Worm (Caenorhabditis elegans) whole organism, L2 larva: Measurements from ENCODE around the gene ddx-23.

Experiments
- C34F6.9 ChIP-seq: fragments of 150-350 bp; optimal IDR thresholded peaks from 2 replicates; lab custom pipeline; 2014; ENCODE audit warnings: missing biosample characterization, missing genetic modification characterization
- ZK546.5 ChIP-seq: sonication (generic microtip); optimal IDR thresholded peaks from 2 replicates; lab custom pipeline; 2017; ENCODE audit warnings: missing biosample characterization, missing genetic modification characterization
- aly-2 ChIP-seq: fragments of 150-350 bp; optimal IDR thresholded peaks from 2 replicates; lab custom pipeline; 2014; ENCODE audit warnings: missing biosample characterization, missing genetic modification characterization
- blmp-1 ChIP-seq: sonication (generic microtip); optimal IDR thresholded peaks from 2 replicates; lab custom pipeline; 2017; ENCODE audit warnings: missing genetic modification characterization, mild to moderate bottlenecking, missing compliant biosample characterization, antibody characterized with exemption, moderate library complexity; ENCODE audit not compliant: insufficient read depth
- ceh-16 ChIP-seq: fragments of 150-350 bp; optimal IDR thresholded peaks from 2 replicates; lab custom pipeline; 2014; ENCODE audit warnings: missing biosample characterization, missing genetic modification characterization
- ceh-82 ChIP-seq: fragments of 150-350 bp; optimal IDR thresholded peaks from 2 replicates; lab custom pipeline; 2014; ENCODE audit warnings: missing biosample characterization, missing genetic modification characterization
- crh-2 ChIP-seq: sonication (generic microtip); optimal IDR thresholded peaks from 2 replicates; lab custom pipeline; 2017; ENCODE audit warnings: missing biosample characterization, missing genetic modification characterization
- dmd-4 ChIP-seq: sonication (generic microtip); optimal IDR thresholded peaks from 2 replicates; lab custom pipeline; 2017; ENCODE audit warnings: missing biosample characterization, missing genetic modification characterization
- egl-27 ChIP-seq: sonication (generic microtip); optimal IDR thresholded peaks from 3 replicates; lab custom pipeline; 2017; ENCODE audit warnings: missing biosample characterization, missing genetic modification reagents, missing genetic modification characterization
- elt-1 ChIP-seq: fragments of 150-350 bp; optimal IDR thresholded peaks from 2 replicates; lab custom pipeline; 2014; ENCODE audit warnings: missing biosample characterization, missing genetic modification characterization
- elt-3 ChIP-seq: sonication (generic microtip); optimal IDR thresholded peaks from 2 replicates; lab custom pipeline; 2017; ENCODE audit warnings: missing biosample characterization, missing genetic modification characterization
- fos-1 ChIP-seq: fragments of 150-350 bp; optimal IDR thresholded peaks from 2 replicates; lab custom pipeline; 2014; ENCODE audit warnings: missing biosample characterization, missing genetic modification characterization
- gmeb-1 ChIP-seq: fragments of 150-350 bp; optimal IDR thresholded peaks from 2 replicates; lab custom pipeline; 2014; ENCODE audit warnings: missing biosample characterization, missing genetic modification characterization
- lin-11 ChIP-seq: fragments of 150-350 bp; sonication (generic microtip); optimal IDR thresholded peaks from 2 replicates; lab custom pipeline; 2014; ENCODE audit warnings: missing biosample characterization, missing genetic modification characterization, inconsistent platforms, mixed read lengths
- lin-13 ChIP-seq: fragments of 150-350 bp; optimal IDR thresholded peaks from 2 replicates; lab custom pipeline; 2014; ENCODE audit warnings: missing biosample characterization, missing genetic modification reagents, missing genetic modification characterization
- lsy-2 ChIP-seq, 2 experiments: fragments of 150-350 bp in 1 of 2; sonication (generic microtip) in 1 of 2; optimal IDR thresholded peaks; 2 replicates each; lab custom pipeline; 2014 to 2017; ENCODE audit warnings: missing biosample characterization in 2 of 2, missing genetic modification characterization in 2 of 2
- mdl-1 ChIP-seq, 2 experiments: fragments of 150-350 bp in 1 of 2; sonication (generic microtip) in 1 of 2; optimal IDR thresholded peaks; 2 replicates each; lab custom pipeline; 2017; ENCODE audit warnings: missing biosample characterization in 2 of 2, missing genetic modification characterization in 2 of 2
- nhr-10 ChIP-seq: sonication (generic microtip); optimal IDR thresholded peaks from 2 replicates; lab custom pipeline; 2017; ENCODE audit warnings: missing biosample characterization, missing genetic modification characterization
- nhr-12 ChIP-seq: fragments of 150-350 bp; optimal IDR thresholded peaks from 2 replicates; lab custom pipeline; 2014; ENCODE audit warnings: missing biosample characterization, missing genetic modification characterization
- nhr-21 ChIP-seq: fragments of 150-350 bp; optimal IDR thresholded peaks from 2 replicates; lab custom pipeline; 2014; ENCODE audit warnings: missing biosample characterization, missing genetic modification characterization
- nhr-6 ChIP-seq: fragments of 150-350 bp; optimal IDR thresholded peaks from 2 replicates; lab custom pipeline; 2014; ENCODE audit warnings: missing biosample characterization, missing genetic modification characterization
- sma-3 ChIP-seq: sonication (generic microtip); optimal IDR thresholded peaks from 2 replicates; lab custom pipeline; 2016; ENCODE audit warnings: missing genetic modification reagents, missing genetic modification characterization, missing compliant biosample characterization
- sma-9 ChIP-seq, 2 experiments: fragments of 150-350 bp in 1 of 2; sonication (generic microtip) in 1 of 2; optimal IDR thresholded peaks; 2 replicates each; lab custom pipeline; 2014 to 2016; ENCODE audit warnings: missing genetic modification characterization in 2 of 2, mild to moderate bottlenecking in 1 of 2, missing biosample characterization in 1 of 2, missing compliant biosample characterization in 1 of 2, missing genetic modification reagents in 1 of 2, moderate library complexity in 1 of 2
- snpc-4 ChIP-seq: fragments of 150-350 bp; optimal IDR thresholded peaks from 2 replicates; lab custom pipeline; 2014; ENCODE audit warnings: missing biosample characterization, missing genetic modification characterization
- unc-39 ChIP-seq: fragments of 150-350 bp; optimal IDR thresholded peaks from 2 replicates; lab custom pipeline; 2014; ENCODE audit warnings: missing biosample characterization, missing genetic modification characterization
- unc-55 ChIP-seq: fragments of 150-350 bp; sonication (generic microtip); optimal IDR thresholded peaks from 3 replicates; lab custom pipeline; 2014; ENCODE audit warnings: missing biosample characterization, missing genetic modification reagents, missing genetic modification characterization
- unc-62 ChIP-seq: fragments of 150-350 bp; optimal IDR thresholded peaks from 2 replicates; lab custom pipeline; 2014; ENCODE audit warnings: missing biosample characterization, missing genetic modification reagents, missing genetic modification characterization
- zag-1 ChIP-seq: fragments of 150-350 bp; optimal IDR thresholded peaks from 2 replicates; lab custom pipeline; 2014; ENCODE audit warnings: missing biosample characterization, missing genetic modification characterization
- ztf-4 ChIP-seq: fragments of 150-350 bp; optimal IDR thresholded peaks from 2 replicates; lab custom pipeline; 2014; ENCODE audit warnings: missing biosample characterization, missing genetic modification characterization

The ddx-23 gene

ce11 chrIII:5811957-5812356 is 41.1 kb downstream of the ddx-23 start:
- TF ChIP-seq nhr-6 (tag; lab: Kevin White, UChicago) (no peak), elt-1 (tag; lab: Kevin White, UChicago) (no peak), lin-13 (no peak), fos-1 (no peak), nhr-12 (no peak), sma-9 (GFP tag; optimal IDR thresholded peaks at IDR 0.05; lab: Kevin White, UChicago) (no peak), sma-9 (tag; optimal IDR thresholded peaks at IDR 0.05; lab: Kevin White, UChicago) (no peak), nhr-21 (tag; lab: Kevin White, UChicago) (no peak), ztf-4 (tag; lab: Kevin White, UChicago) (no peak), unc-39 (no peak), sma-3 (GFP tag; lab: Kevin White, UChicago) (no peak), unc-55 (GFP tag; lab: Kevin White, UChicago) (no peak)

DNA sequence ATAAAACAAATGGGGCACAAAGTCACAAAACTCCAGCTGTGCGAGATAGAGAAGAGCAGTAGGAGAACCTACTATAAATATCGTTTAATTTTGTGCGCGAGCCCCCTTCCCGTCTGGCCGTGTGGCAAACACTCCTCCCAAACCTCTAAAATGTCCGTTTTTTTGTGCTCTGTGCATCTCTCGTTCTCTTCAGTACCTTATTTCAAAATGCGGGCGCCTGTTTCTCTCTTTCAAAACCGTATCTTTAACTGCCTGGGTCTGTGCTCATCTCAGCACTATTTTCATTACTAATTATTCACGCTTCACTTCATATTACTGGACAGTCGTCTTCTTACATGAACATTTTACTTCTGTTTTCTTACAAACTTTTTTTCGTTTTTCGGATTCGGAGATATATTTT is 43.1 kb downstream of the ddx-23 start:
- TF ChIP-seq fos-1 (peak; percentile 35), unc-39 (no peak), ztf-4 (tag; lab: Kevin White, UChicago) (no peak), nhr-10 (no peak)

DNA sequence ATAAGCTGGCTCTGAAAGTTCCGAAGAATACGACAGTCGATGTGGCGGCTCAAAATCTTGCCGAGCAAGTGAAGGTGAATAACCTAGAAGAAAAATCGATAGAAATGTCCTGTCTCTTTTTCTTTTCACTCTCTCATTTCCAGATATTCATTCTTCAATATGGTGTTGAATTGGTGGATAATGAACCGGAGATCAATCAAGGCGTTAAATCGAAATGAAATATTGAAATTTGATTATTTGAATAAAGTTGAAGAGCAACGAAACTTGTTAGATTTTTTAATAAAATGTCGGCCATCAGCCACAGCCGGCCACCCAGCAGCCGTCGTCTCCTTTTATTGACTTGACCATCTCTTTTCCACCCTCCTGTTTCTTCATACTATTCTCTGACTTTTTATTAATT is 46.3 kb downstream of the ddx-23 start, which contains the start of gene R12B2.2:
R12B2.2 (plus strand) TSS at position 301 of the 400 bp plus-strand sequence.
- no peak for TF ChIP-seq lsy-2 (tag; optimal IDR thresholded peaks at IDR 0.05; lab: Kevin White, UChicago)
- no peak for TF ChIP-seq mdl-1 (tag; optimal IDR thresholded peaks at IDR 0.05; lab: Kevin White, UChicago)
- TF ChIP-seq crh-2, result no peak
- TF ChIP-seq ceh-82 (tag; lab: Kevin White, UChicago), result no peak
- TF ChIP-seq sma-9 (GFP tag; optimal IDR thresholded peaks at IDR 0.05; lab: Kevin White, UChicago), result no peak
- TF ChIP-seq sma-9 (tag; optimal IDR thresholded peaks at IDR 0.05; lab: Kevin White, UChicago), result no peak

ce11 chrIII:5805273-5805672 is 47.8 kb downstream of the ddx-23 start, which contains the start of gene R12B2.3:
Gene R12B2.3 (plus strand): TSS chrIII:5805573.
- TF ChIP-seq fos-1 (no peak), dmd-4 (tag; lab: Kevin White, UChicago) (no peak), zag-1 (tag; lab: Kevin White, UChicago) (no peak), nhr-21 (tag; lab: Kevin White, UChicago) (no peak), elt-3 (tag; lab: Kevin White, UChicago) (no peak), C34F6.9 (tag; lab: Kevin White, UChicago) (no peak), ceh-82 (tag; lab: Kevin White, UChicago) (no peak), snpc-4 (tag; lab: Kevin White, UChicago) (no peak), ceh-16 (no peak), elt-1 (tag; lab: Kevin White, UChicago) (no peak), blmp-1 (tag; lab: Kevin White, UChicago) (no peak), egl-27 (tag; lab: Kevin White, UChicago) (no peak), ZK546.5 (tag; lab: Kevin White, UChicago) (no peak)
- TF ChIP-seq, all 48 proteins: peak for 0

DNA sequence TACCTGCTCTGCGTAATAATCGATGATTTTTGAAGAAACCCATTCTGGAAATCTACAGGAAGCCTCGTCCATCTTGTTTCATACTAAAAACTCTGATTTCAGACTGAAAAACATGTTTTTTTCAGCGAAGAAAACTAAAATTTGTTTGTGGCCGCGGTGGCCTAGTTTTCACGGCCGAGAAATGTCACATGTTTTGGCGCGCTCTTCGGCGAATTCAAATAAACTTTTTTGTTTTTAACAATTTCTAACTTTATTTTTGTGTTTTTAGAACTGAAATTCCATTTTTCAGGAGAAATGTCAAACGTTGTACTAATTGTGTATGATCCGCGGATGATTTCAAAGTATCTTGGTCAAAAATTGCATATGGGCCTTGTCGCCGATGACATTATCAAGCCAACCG is 50.1 kb downstream of the ddx-23 start, which contains the start of the genes polq-1 and him-10:
polq-1 (minus strand) TSS at position 190 of the 400 bp plus-strand sequence.
him-10 (plus strand) TSS at position 290 of the 400 bp plus-strand sequence.
- peak; percentile 44 for TF ChIP-seq C34F6.9 (tag; lab: Kevin White, UChicago)
- no peak for TF ChIP-seq fos-1
- no peak for TF ChIP-seq crh-2
- no peak for TF ChIP-seq sma-9 (GFP tag; optimal IDR thresholded peaks at IDR 0.05; lab: Kevin White, UChicago)
- TF ChIP-seq sma-9 (tag; optimal IDR thresholded peaks at IDR 0.05; lab: Kevin White, UChicago), result no peak
- no peak for TF ChIP-seq lin-11 (tag; lab: Kevin White, UChicago)
- no peak for TF ChIP-seq egl-27 (tag; lab: Kevin White, UChicago)
- no peak for TF ChIP-seq aly-2 (tag; lab: Kevin White, UChicago)
- TF ChIP-seq unc-62 (GFP tag; lab: Kevin White, UChicago), result no peak
- TF ChIP-seq gmeb-1 (tag; lab: Kevin White, UChicago), result peak; percentile 47
